Worm (Caenorhabditis elegans): ENCODE data around the gene tba-7.
A peak's percentile ranks its signal among the peaks of the same experiment; 100 is the strongest.

The tba-7 gene

DNA sequence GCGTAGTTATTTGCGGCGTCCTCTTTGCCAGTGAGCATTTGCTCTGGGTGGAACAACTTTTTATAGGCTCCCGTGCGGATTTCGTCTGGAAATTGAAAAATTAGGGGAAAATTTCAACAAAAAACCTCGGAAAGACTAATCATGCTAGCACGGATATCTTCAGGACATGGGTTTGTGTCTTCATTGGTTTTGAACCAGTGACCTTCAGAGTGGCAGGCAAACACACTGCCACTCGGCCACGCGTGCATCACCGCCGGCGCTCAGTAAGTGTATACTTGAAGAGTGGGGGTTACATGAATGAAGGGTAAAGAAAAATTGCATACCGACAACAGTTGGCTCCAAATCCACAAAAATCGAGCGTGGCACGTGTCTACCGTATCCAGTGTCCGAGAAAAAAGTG is 352 bp downstream of the tba-7 start (continued):
- TF ChIP-seq Y55F3AM.14 (GFP tag; optimal IDR thresholded peaks at IDR 0.05): peak; percentile 48

- no peak for TF ChIP-seq skn-1 (tag; optimal IDR thresholded peaks at IDR 0.05)
- TF ChIP-seq F13H6.1 (tag; optimal IDR thresholded peaks at IDR 0.05): no peak
- no peak for TF ChIP-seq elt-3 (tag; optimal IDR thresholded peaks at IDR 0.05)
- no peak for TF ChIP-seq nhr-12 (tag; optimal IDR thresholded peaks at IDR 0.05)
- no peak for TF ChIP-seq mab-5 (tag; optimal IDR thresholded peaks at IDR 0.05)
- TF ChIP-seq sma-3 (GFP tag; optimal IDR thresholded peaks at IDR 0.05): no peak
- no peak for TF ChIP-seq elt-1 (tag; optimal IDR thresholded peaks at IDR 0.05)
- no peak for TF ChIP-seq gmeb-1 (tag; optimal IDR thresholded peaks at IDR 0.05)
- no peak for TF ChIP-seq mbf-1 (tag; optimal IDR thresholded peaks at IDR 0.05)
- TF ChIP-seq lin-13 (GFP tag; optimal IDR thresholded peaks at IDR 0.05): no peak
- no peak for TF ChIP-seq nhr-237 (tag; optimal IDR thresholded peaks at IDR 0.05)
- TF ChIP-seq blmp-1 (tag; optimal IDR thresholded peaks at IDR 0.05; ENCODE audit: insufficient read depth): no peak
These were observed 5.1 kb downstream of the tba-7 start, which contains the start of gene T28D6.3 for ce11 chrIII:11366467-11366866. T28D6.3 (plus strand) TSS chrIII:11366767.

ce11 chrIII:11362915-11363314 is 8.7 kb downstream of the tba-7 start:
- TF ChIP-seq ceh-16 (tag; optimal IDR thresholded peaks at IDR 0.05) (no peak), dmd-4 (tag; optimal IDR thresholded peaks at IDR 0.05) (no peak), lin-39 (tag; optimal IDR thresholded peaks at IDR 0.05) (no peak), unc-39 (tag; optimal IDR thresholded peaks at IDR 0.05) (no peak), egl-27 (tag; optimal IDR thresholded peaks at IDR 0.05) (no peak), ceh-82 (tag; optimal IDR thresholded peaks at IDR 0.05) (no peak), elt-3 (tag; optimal IDR thresholded peaks at IDR 0.05) (no peak), C34F6.9 (tag; optimal IDR thresholded peaks at IDR 0.05) (no peak), lsy-2 (tag; optimal IDR thresholded peaks at IDR 0.05) (no peak), crh-2 (tag; optimal IDR thresholded peaks at IDR 0.05) (no peak), R02D3.7 (tag; optimal IDR thresholded peaks at IDR 0.05) (no peak), mdl-1 (tag; optimal IDR thresholded peaks at IDR 0.05) (no peak), nhr-12 (tag; optimal IDR thresholded peaks at IDR 0.05) (no peak), lin-13 (GFP tag; optimal IDR thresholded peaks at IDR 0.05) (no peak)

ce11 chrIII:11361394-11361793 is 10.2 kb downstream of the tba-7 start:
- TF ChIP-seq peb-1 (tag; optimal IDR thresholded peaks at IDR 0.05) (no peak), gmeb-1 (tag; optimal IDR thresholded peaks at IDR 0.05) (no peak), ceh-82 (tag; optimal IDR thresholded peaks at IDR 0.05) (no peak), F13H6.1 (tag; optimal IDR thresholded peaks at IDR 0.05) (no peak)

- TF ChIP-seq nhr-23 (tag; optimal IDR thresholded peaks at IDR 0.05) (no peak), ztf-4 (tag; optimal IDR thresholded peaks at IDR 0.05) (no peak), sma-9 (GFP tag; optimal IDR thresholded peaks at IDR 0.05) (no peak), sma-9 (tag; optimal IDR thresholded peaks at IDR 0.05) (no peak), mdl-1 (tag; optimal IDR thresholded peaks at IDR 0.05) (no peak), R02D3.7 (tag; optimal IDR thresholded peaks at IDR 0.05) (no peak), nhr-77 (tag; optimal IDR thresholded peaks at IDR 0.05) (no peak), aly-2 (tag; optimal IDR thresholded peaks at IDR 0.05) (no peak), ceh-16 (tag; optimal IDR thresholded peaks at IDR 0.05) (no peak), crh-2 (tag; optimal IDR thresholded peaks at IDR 0.05) (no peak), mab-5 (tag; optimal IDR thresholded peaks at IDR 0.05) (no peak), gmeb-1 (tag; optimal IDR thresholded peaks at IDR 0.05) (no peak), unc-62 (GFP tag; optimal IDR thresholded peaks at IDR 0.05) (no peak), fos-1 (tag; optimal IDR thresholded peaks at IDR 0.05) (no peak), unc-55 (GFP tag; optimal IDR thresholded peaks at IDR 0.05) (no peak), Y55F3AM.14 (GFP tag; optimal IDR thresholded peaks at IDR 0.05) (no peak), snpc-4 (tag; optimal IDR thresholded peaks at IDR 0.05) (no peak), nhr-6 (tag; optimal IDR thresholded peaks at IDR 0.05) (no peak), nhr-10 (tag; optimal IDR thresholded peaks at IDR 0.05) (no peak), lin-39 (tag; optimal IDR thresholded peaks at IDR 0.05) (no peak)
These were observed 11.4 kb downstream of the tba-7 start, which contains the start of gene T28D6.4 for ce11 chrIII:11360156-11360555. T28D6.4 (plus strand) TSS chrIII:11360456.

All from whole organism, L2 larva.